Fruit fly (Drosophila melanogaster) whole organism: ENCODE measurements around the gene CG16713.

Experiments
- CG8478 ChIP-seq: fragments of >200 bp; optimal IDR thresholded peaks from 2 replicates; lab custom pipeline; 2018; ENCODE audit warnings: inconsistent platforms
- psq ChIP-seq: fragments of >200 bp; optimal IDR thresholded peaks from 2 replicates; lab custom pipeline; 2017

dm6 chr2L:3693082-3693481 lies 2.1 kb downstream of the CG16713 start, which contains the start of gene CG3513:
- TF ChIP-seq psq (lab: Kevin White, UChicago): no peak
- no peak for TF ChIP-seq CG8478
